Worm (Caenorhabditis elegans): ENCODE results near the gene T21E8.4.

Gene T21E8.4

DNA sequence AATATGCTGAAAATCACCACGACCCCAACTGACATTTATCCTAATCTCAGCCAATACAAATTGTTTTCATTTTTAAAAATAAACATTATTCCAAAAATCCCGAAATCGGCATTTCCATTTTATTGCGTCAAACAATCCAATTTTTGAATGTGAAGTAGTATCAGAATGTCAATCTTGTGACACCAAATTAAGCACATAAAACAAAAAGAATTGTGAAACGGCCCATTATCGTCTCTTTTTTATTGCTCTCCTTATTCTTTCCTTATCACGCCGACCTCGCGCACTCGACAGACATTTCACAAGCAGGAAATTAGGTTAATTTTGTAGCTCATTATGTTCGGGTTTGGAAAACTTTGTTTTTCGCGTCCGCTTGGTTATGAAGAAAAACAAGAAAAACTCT is at the start of gene T21E8.4:
Gene T21E8.4 (plus strand): TSS at position 301 of the 400 bp plus-strand sequence.
- TF ChIP-seq nfya-1 (tag; optimal IDR thresholded peaks at IDR 0.05; ENCODE audit: insufficient read depth), result no peak
- no peak for TF ChIP-seq elt-3 (tag; optimal IDR thresholded peaks at IDR 0.05)

DNA sequence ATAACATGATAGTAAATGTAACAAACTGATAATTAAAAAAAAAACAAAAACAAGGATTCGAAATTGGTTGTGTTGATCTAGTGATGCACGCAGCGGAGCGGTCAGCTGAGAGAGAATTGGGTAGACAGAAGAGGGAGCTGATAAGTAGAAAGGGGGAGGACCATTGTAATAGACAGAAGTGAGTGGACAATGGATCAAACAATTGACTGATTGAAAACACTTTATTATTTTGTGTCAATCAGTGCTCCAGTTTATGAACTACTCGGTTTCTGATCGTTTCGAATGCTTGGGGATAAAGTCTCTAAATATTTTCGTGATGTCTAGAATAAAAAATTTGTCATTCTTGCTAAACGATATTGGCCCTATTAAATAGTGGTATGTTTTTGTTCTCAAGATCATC is 46.0 kb upstream of the T21E8.4 start:
- TF ChIP-seq nhr-67 (tag; optimal IDR thresholded peaks at IDR 0.05), result no peak
- TF ChIP-seq skn-1 (tag; optimal IDR thresholded peaks at IDR 0.05), result no peak
- no peak for TF ChIP-seq R02D3.7 (tag; optimal IDR thresholded peaks at IDR 0.05)
- TF ChIP-seq nhr-11 (tag; optimal IDR thresholded peaks at IDR 0.05), result no peak
- TF ChIP-seq mml-1 (tag; optimal IDR thresholded peaks at IDR 0.05), result no peak
- TF ChIP-seq nhr-25 (tag; optimal IDR thresholded peaks at IDR 0.05), result no peak
- no peak for TF ChIP-seq nhr-28 (tag; optimal IDR thresholded peaks at IDR 0.05)
- no peak for TF ChIP-seq tbx-2 (tag; optimal IDR thresholded peaks at IDR 0.05)
- no peak for TF ChIP-seq fkh-2 (tag; optimal IDR thresholded peaks at IDR 0.05)
- no peak for TF ChIP-seq egl-27 (tag; optimal IDR thresholded peaks at IDR 0.05)
- TF ChIP-seq nhr-23 (tag; optimal IDR thresholded peaks at IDR 0.05), result no peak

DNA sequence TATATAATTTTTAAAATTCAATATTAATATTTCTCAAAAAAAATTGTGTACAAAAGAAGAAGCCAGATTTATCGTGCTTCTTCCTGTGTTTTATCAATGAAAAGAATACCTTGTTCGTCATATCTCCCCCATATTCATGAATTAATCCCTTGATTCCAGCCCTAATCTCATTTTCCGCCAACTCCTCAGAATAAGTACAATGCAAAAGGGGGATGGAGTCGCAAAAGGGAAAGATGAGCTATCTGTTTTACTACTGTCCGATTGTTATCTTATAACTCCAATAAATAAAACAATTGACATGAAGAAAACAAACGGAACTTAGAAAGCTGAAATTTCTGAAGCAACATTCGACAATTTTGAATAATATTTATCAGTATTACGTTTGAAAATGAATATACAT is 43.0 kb upstream of the T21E8.4 start:
- TF ChIP-seq tbx-2 (tag; optimal IDR thresholded peaks at IDR 0.05) (no peak), ceh-82 (tag; optimal IDR thresholded peaks at IDR 0.05) (no peak), ama-1 (optimal IDR thresholded peaks at IDR 0.05) (no peak), egl-5 (tag; optimal IDR thresholded peaks at IDR 0.05) (no peak), nfya-1 (tag; optimal IDR thresholded peaks at IDR 0.05; ENCODE audit: insufficient read depth) (no peak), nhr-43 (tag; optimal IDR thresholded peaks at IDR 0.05; ENCODE audit: poor library complexity, severe bottlenecking) (no peak), elt-2 (tag; optimal IDR thresholded peaks at IDR 0.05) (no peak), egl-27 (tag; optimal IDR thresholded peaks at IDR 0.05) (no peak), pha-4 (tag; optimal IDR thresholded peaks at IDR 0.05) (no peak), nhr-237 (tag; optimal IDR thresholded peaks at IDR 0.05) (no peak), ZK546.5 (tag; optimal IDR thresholded peaks at IDR 0.05) (no peak), lin-39 (tag; optimal IDR thresholded peaks at IDR 0.05) (no peak), fos-1 (tag; optimal IDR thresholded peaks at IDR 0.05) (no peak), ztf-11 (tag; optimal IDR thresholded peaks at IDR 0.05) (no peak), skn-1 (tag; optimal IDR thresholded peaks at IDR 0.05) (no peak), hmg-11 (tag; optimal IDR thresholded peaks at IDR 0.05) (no peak), mdl-1 (tag; optimal IDR thresholded peaks at IDR 0.05) (no peak), nhr-67 (tag; optimal IDR thresholded peaks at IDR 0.05) (no peak)

DNA sequence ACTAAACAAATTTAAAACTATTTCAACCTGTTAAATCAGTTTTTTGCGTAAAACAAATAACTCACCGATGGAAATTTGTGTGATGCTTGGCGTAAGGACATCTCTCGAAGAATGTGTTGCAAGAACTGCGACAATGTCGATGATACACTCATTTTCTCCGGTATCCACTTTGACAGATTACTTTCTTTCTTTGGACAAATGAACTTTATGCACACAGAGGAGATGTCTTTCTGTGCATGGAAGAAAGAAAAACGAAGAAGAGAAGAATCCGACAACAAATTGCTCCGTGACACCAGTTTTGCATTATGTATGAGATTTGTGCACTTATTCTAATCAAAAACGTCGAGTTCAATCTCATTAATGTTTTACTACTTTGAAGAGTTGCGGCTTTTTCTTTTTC is 42.1 kb upstream of the T21E8.4 start, which contains the start of gene plc-1:
Gene plc-1 (minus strand): TSS at position 101 of the 400 bp plus-strand sequence.
- TF ChIP-seq nhr-12 (tag; optimal IDR thresholded peaks at IDR 0.05) (no peak), egl-5 (tag; optimal IDR thresholded peaks at IDR 0.05) (no peak), eor-1 (tag; optimal IDR thresholded peaks at IDR 0.05) (no peak)

DNA sequence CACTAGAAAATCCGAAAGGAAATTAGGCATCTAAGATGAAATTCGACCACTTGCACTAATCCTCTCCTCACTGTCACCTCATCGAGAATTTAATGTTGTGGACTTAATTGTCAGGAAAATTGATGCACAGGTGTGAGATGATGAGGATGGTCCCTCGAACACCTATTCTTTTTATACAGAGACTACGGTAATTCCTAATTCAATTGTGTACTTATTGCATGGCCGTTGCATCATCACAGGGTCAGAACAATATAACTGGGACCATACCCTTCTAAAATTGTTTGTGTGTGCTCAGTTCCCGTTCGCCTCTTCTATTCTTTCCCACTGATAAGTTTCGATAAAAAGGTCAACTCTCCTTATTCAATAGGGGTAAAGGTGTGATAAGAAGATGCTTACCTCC is 36.5 kb upstream of the T21E8.4 start:
- TF ChIP-seq snpc-4 (tag; optimal IDR thresholded peaks at IDR 0.05) (no peak), elt-2 (tag; optimal IDR thresholded peaks at IDR 0.05) (peak; percentile 17), nhr-76 (tag; optimal IDR thresholded peaks at IDR 0.05) (no peak)

DNA sequence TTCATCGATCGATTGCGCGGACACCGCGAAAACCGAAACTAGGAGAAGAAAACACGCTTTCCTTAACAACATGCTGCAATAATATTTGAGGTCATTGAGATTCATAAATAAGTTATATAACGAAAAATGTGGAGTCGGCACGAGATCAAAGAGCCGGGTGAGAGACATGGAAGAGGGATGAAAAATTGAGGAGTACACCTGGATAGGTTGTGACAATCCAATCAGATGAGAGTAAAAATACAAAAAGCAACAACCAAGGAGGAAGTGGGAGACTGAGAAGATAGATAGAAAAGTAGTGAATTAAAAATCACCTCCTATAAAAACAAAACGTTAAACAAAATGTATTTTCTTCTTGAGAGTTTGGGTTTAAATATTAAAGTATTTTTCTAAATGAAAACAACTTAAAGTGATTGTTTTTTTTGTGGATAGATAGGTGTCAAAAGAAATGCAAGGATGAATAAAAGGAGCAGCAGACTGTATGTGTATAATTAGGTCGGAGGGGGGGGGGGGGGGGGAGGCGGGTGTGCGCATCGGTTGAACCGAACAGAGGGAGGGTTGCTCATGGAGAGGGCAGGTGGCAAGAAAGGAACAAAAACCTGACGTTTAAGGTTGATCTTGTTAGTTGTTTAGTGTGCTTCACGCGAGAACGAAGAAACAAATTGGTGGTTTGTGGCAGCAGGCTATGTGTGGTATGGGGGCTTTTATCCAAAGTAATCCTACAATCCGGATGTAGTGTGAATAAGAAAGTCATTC is 35.8 kb upstream of the T21E8.4 start, which contains the start of gene C05A9.2:
Gene C05A9.2 (minus strand): TSS at position 73 of the 753 bp plus-strand sequence.
- TF ChIP-seq nfya-1 (tag; optimal IDR thresholded peaks at IDR 0.05; ENCODE audit: insufficient read depth), result no peak
- no peak for TF ChIP-seq elt-1 (tag; optimal IDR thresholded peaks at IDR 0.05)
- no peak for TF ChIP-seq egl-5 (tag; optimal IDR thresholded peaks at IDR 0.05)
- no peak for TF ChIP-seq lin-15B (tag; optimal IDR thresholded peaks at IDR 0.05)
- no peak for TF ChIP-seq ama-1 (optimal IDR thresholded peaks at IDR 0.05)
- no peak for TF ChIP-seq nhr-67 (tag; optimal IDR thresholded peaks at IDR 0.05)
- TF ChIP-seq nhr-11 (tag; optimal IDR thresholded peaks at IDR 0.05), result no peak
- TF ChIP-seq egl-27 (tag; optimal IDR thresholded peaks at IDR 0.05), result no peak
- no peak for TF ChIP-seq sea-2 (GFP tag; optimal IDR thresholded peaks at IDR 0.05)
- TF ChIP-seq ceh-16 (tag; optimal IDR thresholded peaks at IDR 0.05), result no peak
- no peak for TF ChIP-seq pha-4 (tag; optimal IDR thresholded peaks at IDR 0.05)
- no peak for TF ChIP-seq ztf-4 (tag; optimal IDR thresholded peaks at IDR 0.05)
- TF ChIP-seq nhr-43 (tag; optimal IDR thresholded peaks at IDR 0.05; ENCODE audit: poor library complexity, severe bottlenecking), result no peak
- TF ChIP-seq fkh-10 (GFP tag; optimal IDR thresholded peaks at IDR 0.05), result no peak
- no peak for TF ChIP-seq unc-39 (tag; optimal IDR thresholded peaks at IDR 0.05)
- TF ChIP-seq aly-2 (tag; optimal IDR thresholded peaks at IDR 0.05), result no peak
